Worm (Caenorhabditis elegans): ENCODE results near the gene flp-6.

ce11 chrV:9453333-9453732 lies 18.4 kb upstream of the flp-6 start:
- no peak for TF ChIP-seq mdl-1 (tag; optimal IDR thresholded peaks at IDR 0.05)
- TF ChIP-seq unc-39 (tag; optimal IDR thresholded peaks at IDR 0.05) = no peak
- TF ChIP-seq ama-1 (optimal IDR thresholded peaks at IDR 0.05) = no peak
- TF ChIP-seq unc-62 (GFP tag; optimal IDR thresholded peaks at IDR 0.05) = no peak
- no peak for TF ChIP-seq nhr-11 (tag; optimal IDR thresholded peaks at IDR 0.05)
- TF ChIP-seq ztf-11 (tag; optimal IDR thresholded peaks at IDR 0.05) = no peak
- TF ChIP-seq nhr-237 (tag; optimal IDR thresholded peaks at IDR 0.05) = no peak
